Worm (Caenorhabditis elegans) whole organism, young adult: ENCODE results near the gene scl-1.

Experiments
- T07F8.4 ChIP-seq: sonication (generic microtip); optimal IDR thresholded peaks from 2 replicates; lab custom pipeline; 2016; ENCODE audit warnings: mild to moderate bottlenecking, missing genetic modification characterization, moderate library complexity, missing compliant biosample characterization
- ZK185.1 ChIP-seq: sonication (generic microtip); optimal IDR thresholded peaks from 2 replicates; lab custom pipeline; 2016; ENCODE audit warnings: mild to moderate bottlenecking, missing genetic modification characterization, missing compliant biosample characterization; ENCODE audit not compliant: poor library complexity, severe bottlenecking
- ceh-27 ChIP-seq: fragments of 200-800 bp; sonication (Bioruptor generic); optimal IDR thresholded peaks from 2 replicates; lab custom pipeline; 2018; ENCODE audit warnings: mild to moderate bottlenecking, missing genetic modification characterization, moderate library complexity, missing compliant biosample characterization
- efl-1 ChIP-seq: fragments of 150-350 bp; optimal IDR thresholded peaks from 2 replicates; lab custom pipeline; 2014; ENCODE audit warnings: missing biosample characterization, missing genetic modification reagents, missing genetic modification characterization
- madf-6 ChIP-seq: fragments of 200-800 bp; sonication (Bioruptor generic); IDR thresholded peaks from 2 replicates; pipeline ENCODE4 v1.3.6; 2022; ENCODE audit warnings: missing genetic modification reagents, missing genetic modification characterization, missing compliant biosample characterization
- nhr-80 ChIP-seq: sonication (generic microtip); optimal IDR thresholded peaks from 2 replicates; lab custom pipeline; 2016; ENCODE audit warnings: missing genetic modification characterization, missing compliant biosample characterization
- rec-8 ChIP-seq, 2 experiments: sonication (generic microtip); optimal IDR thresholded peaks; 2 replicates each; lab custom pipeline; 2016; ENCODE audit warnings: mild to moderate bottlenecking in 2 of 2, missing genetic modification characterization in 2 of 2, missing genetic modification reagents in 2 of 2, missing genotype in 2 of 2, missing biosample characterization in 1 of 2, missing compliant biosample characterization in 1 of 2, moderate library complexity in 1 of 2
- unc-62 ChIP-seq: fragments of 150-350 bp; optimal IDR thresholded peaks from 2 replicates; lab custom pipeline; 2014; ENCODE audit warnings: missing biosample characterization, missing genetic modification reagents, missing genetic modification characterization

DNA sequence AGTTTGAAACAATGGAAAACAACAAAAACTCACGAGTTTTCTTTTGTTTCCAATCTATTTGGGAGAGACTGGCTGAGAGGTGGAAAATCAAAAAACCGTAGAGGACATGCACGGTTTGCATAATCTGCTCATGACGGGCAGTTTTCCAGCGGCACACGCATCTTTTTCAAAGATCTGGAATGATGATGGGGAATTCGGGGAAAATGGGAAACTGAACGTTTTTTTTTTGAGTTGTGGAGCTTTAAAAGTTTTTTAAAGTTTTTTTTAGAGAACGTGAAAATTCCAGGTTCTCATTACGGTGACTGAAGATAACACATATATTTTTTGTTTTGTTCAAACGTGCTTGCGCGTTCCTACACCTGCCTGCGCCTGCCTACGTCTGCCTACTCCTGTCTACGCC, 20.5 kb downstream of the scl-1 start, which contains the start of gene C39E9.7:
- TF ChIP-seq nhr-80 (tag; lab: Kevin White, UChicago) (no peak), unc-62 (no peak), ZK185.1 (tag; lab: Kevin White, UChicago) (no peak), rec-8 (tag; optimal IDR thresholded peaks at IDR 0.05; lab: Kevin White, UChicago) (no peak), ceh-27 (GFP tag; lab: Kevin White, UChicago) (no peak), madf-6 (no peak), T07F8.4 (tag; lab: Kevin White, UChicago) (no peak), efl-1 (GFP tag; lab: Kevin White, UChicago) (no peak)
